Worm (Caenorhabditis elegans) whole organism, midembryonic: ENCODE results near the gene F31B9.7.

ENCODE experiments used
- flt-1 ChIP-seq: fragments of 200-800 bp; sonication (Bioruptor generic); IDR thresholded peaks from 2 replicates; pipeline ENCODE4 v1.3.6; 2022; ENCODE audit warnings: missing genetic modification characterization, missing compliant biosample characterization
- med-1 ChIP-seq: sonication (generic microtip); optimal IDR thresholded peaks from 2 replicates; lab custom pipeline; 2017; ENCODE audit warnings: missing genetic modification characterization, mild to moderate bottlenecking, missing compliant biosample characterization, antibody characterized with exemption, missing genetic modification reagents; ENCODE audit not compliant: insufficient read depth
- ref-1 ChIP-seq: fragments of 200-800 bp; sonication (Bioruptor generic); conservative IDR thresholded peaks from 2 replicates; pipeline ENCODE4 v1.3.6; 2022; ENCODE audit warnings: missing genetic modification reagents, missing genetic modification characterization, missing compliant biosample characterization
- tab-1 ChIP-seq: fragments of 200-800 bp; sonication (Bioruptor generic); IDR thresholded peaks from 2 replicates; pipeline ENCODE4 v1.3.6; 2022; ENCODE audit warnings: missing genetic modification characterization, missing compliant biosample characterization
- ztf-23 ChIP-seq: fragments of 200-800 bp; sonication (Bioruptor generic); IDR thresholded peaks from 2 replicates; pipeline ENCODE4 v1.3.6; 2022; ENCODE audit warnings: missing genetic modification reagents, missing genetic modification characterization, missing compliant biosample characterization
- ztf-29 ChIP-seq: fragments of 200-800 bp; sonication (Bioruptor generic); IDR thresholded peaks from 2 replicates; pipeline ENCODE4 v1.3.6; 2022; ENCODE audit warnings: missing genetic modification reagents, missing genetic modification characterization, missing compliant biosample characterization

- TF ChIP-seq ref-1 (GFP tag; lab: Robert Waterston, UW) = no peak
- TF ChIP-seq ztf-23 (GFP tag; lab: Robert Waterston, UW) = no peak
- TF ChIP-seq flt-1 (GFP tag; lab: Robert Waterston, UW) = no peak
- TF ChIP-seq med-1 (GFP tag; lab: Kevin White, UChicago) = no peak
- TF ChIP-seq ztf-29 (GFP tag; lab: Robert Waterston, UW) = no peak
- no peak for TF ChIP-seq tab-1 (GFP tag; lab: Robert Waterston, UW)
These were observed 31.7 kb downstream of the F31B9.7 start, which contains the start of gene col-186 for ce11 chrX:15951194-15951593.
